Fruit fly (Drosophila melanogaster) whole organism, pupa: ENCODE measurements around the gene ZnT63C.

ENCODE experiments used
- CG12605 ChIP-seq: fragments of 200-800 bp; sonication (Bioruptor generic); IDR thresholded peaks from 2 replicates; pipeline ENCODE4 v1.3.6; 2022; ENCODE audit warnings: missing biosample characterization, missing genetic modification characterization
- CG13204 ChIP-seq: fragments of 200-800 bp; sonication (Bioruptor generic); optimal IDR thresholded peaks from 2 replicates; lab custom pipeline; 2018; ENCODE audit warnings: missing biosample characterization, mild to moderate bottlenecking, missing genetic modification characterization, moderate library complexity
- CG14655 ChIP-seq: fragments of 200-800 bp; sonication (Bioruptor generic); optimal IDR thresholded peaks from 3 replicates; lab custom pipeline; 2017; ENCODE audit warnings: mild to moderate bottlenecking, missing biosample characterization, missing genetic modification reagents, missing genetic modification characterization
- CG15710 ChIP-seq: fragments of 200-800 bp; sonication (Bioruptor generic); optimal IDR thresholded peaks from 2 replicates; lab custom pipeline; 2018; ENCODE audit warnings: missing biosample characterization, mild to moderate bottlenecking, missing genetic modification characterization, moderate library complexity
- CG17806 ChIP-seq: fragments of 200-800 bp; sonication (Bioruptor generic); optimal IDR thresholded peaks from 2 replicates; lab custom pipeline; 2018; ENCODE audit warnings: missing biosample characterization, mild to moderate bottlenecking, missing genetic modification characterization, moderate library complexity
- CG8159 ChIP-seq: fragments of 200-800 bp; sonication (Bioruptor generic); optimal IDR thresholded peaks from 3 replicates; lab custom pipeline; 2018; ENCODE audit warnings: missing biosample characterization, mild to moderate bottlenecking, missing genetic modification characterization, moderate library complexity
- CG8301 ChIP-seq: fragments of 200-800 bp; sonication (Bioruptor generic); optimal IDR thresholded peaks from 2 replicates; lab custom pipeline; 2018; ENCODE audit warnings: missing biosample characterization, mild to moderate bottlenecking, missing genetic modification characterization
- EcR ChIP-seq: fragments of 200-800 bp; sonication (Bioruptor generic); optimal IDR thresholded peaks from 3 replicates; lab custom pipeline; 2019; ENCODE audit warnings: missing biosample characterization, missing genetic modification characterization, mild to moderate bottlenecking, moderate library complexity, missing genetic modification reagents
- Pif1B ChIP-seq: fragments of 200-800 bp; sonication (Bioruptor generic); optimal IDR thresholded peaks from 3 replicates; lab custom pipeline; 2016; ENCODE audit warnings: missing biosample characterization, missing genetic modification characterization

- TF ChIP-seq CG13204 (GFP tag; lab: Kevin White, UChicago): no peak
- TF ChIP-seq EcR (GFP tag; lab: Kevin White, UChicago): peak; percentile 27
- no peak for TF ChIP-seq CG8159 (tag; lab: Kevin White, UChicago)
- no peak for TF ChIP-seq CG15710
- no peak for TF ChIP-seq CG12605 (GFP tag; lab: Robert Waterston, UW)
- no peak for TF ChIP-seq CG14655
- TF ChIP-seq Pif1B (GFP tag; lab: Kevin White, UChicago): no peak
- TF ChIP-seq CG8301: no peak
- TF ChIP-seq CG17806 (tag; lab: Kevin White, UChicago): no peak
Observed at dm6 chr3L:3351814-3352359, 48.4 kb downstream of the ZnT63C start.
